Worm (Caenorhabditis elegans) whole organism, young adult: ENCODE measurements around the gene ncx-6.

Experiments
- B0336.3 ChIP-seq: fragments of 200-800 bp; sonication (Bioruptor generic); IDR thresholded peaks from 2 replicates; pipeline ENCODE4 v1.3.6; 2022; ENCODE audit warnings: missing genetic modification characterization, missing compliant biosample characterization
- C06A6.2 ChIP-seq: fragments of 200-800 bp; sonication (Bioruptor generic); conservative IDR thresholded peaks from 2 replicates; pipeline ENCODE4 v1.3.6; 2022; ENCODE audit warnings: missing genetic modification characterization, missing compliant biosample characterization
- D2030.7 ChIP-seq: fragments of 200-800 bp; sonication (Bioruptor generic); IDR thresholded peaks from 2 replicates; pipeline ENCODE4 v1.3.6; 2022; ENCODE audit warnings: missing genetic modification reagents, missing genetic modification characterization, missing compliant biosample characterization
- F37B4.10 ChIP-seq: fragments of 200-800 bp; sonication (Bioruptor generic); IDR thresholded peaks from 2 replicates; pipeline ENCODE4 v1.3.6; 2022; ENCODE audit warnings: missing genetic modification characterization, missing compliant biosample characterization
- F57C9.4 ChIP-seq: sonication (generic microtip); optimal IDR thresholded peaks from 2 replicates; lab custom pipeline; 2017; ENCODE audit warnings: mild to moderate bottlenecking, missing genetic modification characterization, missing compliant biosample characterization
- Y53G8AR.9 ChIP-seq: fragments of 200-800 bp; sonication (Bioruptor generic); conservative IDR thresholded peaks from 2 replicates; pipeline ENCODE4 v1.3.6; 2022; ENCODE audit warnings: missing genetic modification reagents, missing genetic modification characterization, missing compliant biosample characterization
- Y56A3A.18 ChIP-seq: fragments of 200-800 bp; sonication (Bioruptor generic); IDR thresholded peaks from 2 replicates; pipeline ENCODE4 v1.3.6; 2022; ENCODE audit warnings: missing genetic modification reagents, missing genetic modification characterization, missing compliant biosample characterization
- Y79H2A.3 ChIP-seq: fragments of 200-800 bp; sonication (Bioruptor generic); conservative IDR thresholded peaks from 2 replicates; pipeline ENCODE4 v1.3.6; 2022; ENCODE audit warnings: missing genetic modification reagents, missing genetic modification characterization, missing compliant biosample characterization
- Y95B8A.8 ChIP-seq: fragments of 200-800 bp; sonication (Bioruptor generic); IDR thresholded peaks from 2 replicates; pipeline ENCODE4 v1.3.6; 2022; ENCODE audit warnings: missing genetic modification reagents, missing genetic modification characterization, missing compliant biosample characterization
- ZK185.1 ChIP-seq: sonication (generic microtip); optimal IDR thresholded peaks from 2 replicates; lab custom pipeline; 2016; ENCODE audit warnings: mild to moderate bottlenecking, missing genetic modification characterization, missing compliant biosample characterization; ENCODE audit not compliant: poor library complexity, severe bottlenecking
- cebp-2 ChIP-seq: fragments of 200-800 bp; sonication (Bioruptor generic); IDR thresholded peaks from 2 replicates; pipeline ENCODE4 v1.3.6; 2022; ENCODE audit warnings: missing genetic modification characterization, missing compliant biosample characterization
- ceh-100 ChIP-seq: fragments of 200-800 bp; sonication (Bioruptor generic); IDR thresholded peaks from 2 replicates; pipeline ENCODE4 v1.3.6; 2022; ENCODE audit warnings: missing genetic modification reagents, missing genetic modification characterization, missing compliant biosample characterization
- ceh-40 ChIP-seq: fragments of 200-800 bp; sonication (Bioruptor generic); IDR thresholded peaks from 2 replicates; pipeline ENCODE4 v1.3.6; 2022; ENCODE audit warnings: missing genetic modification characterization, missing compliant biosample characterization
- ceh-79 ChIP-seq: sonication (generic microtip); optimal IDR thresholded peaks from 2 replicates; lab custom pipeline; 2017; ENCODE audit warnings: mild to moderate bottlenecking, missing genetic modification characterization, missing compliant biosample characterization
- ceh-91 ChIP-seq: fragments of 200-800 bp; sonication (Bioruptor generic); IDR thresholded peaks from 2 replicates; pipeline ENCODE4 v1.3.6; 2022; ENCODE audit warnings: missing genetic modification reagents, missing genetic modification characterization, missing compliant biosample characterization
- dox-1 ChIP-seq: fragments of 200-800 bp; sonication (Bioruptor generic); IDR thresholded peaks from 2 replicates; pipeline ENCODE4 v1.3.6; 2022; ENCODE audit warnings: missing genetic modification reagents, missing genetic modification characterization, missing compliant biosample characterization
- dpl-1 ChIP-seq: fragments of 150-350 bp; optimal IDR thresholded peaks from 2 replicates; lab custom pipeline; 2014; ENCODE audit warnings: missing biosample characterization, missing genetic modification reagents, missing genetic modification characterization
- efl-1 ChIP-seq: fragments of 150-350 bp; optimal IDR thresholded peaks from 2 replicates; lab custom pipeline; 2014; ENCODE audit warnings: missing biosample characterization, missing genetic modification reagents, missing genetic modification characterization
- egrh-3 ChIP-seq: fragments of 200-800 bp; sonication (Bioruptor generic); IDR thresholded peaks from 2 replicates; pipeline ENCODE4 v1.3.6; 2022; ENCODE audit warnings: missing genetic modification reagents, missing genetic modification characterization, missing compliant biosample characterization
- fkh-3 ChIP-seq: sonication (generic microtip); optimal IDR thresholded peaks from 2 replicates; lab custom pipeline; 2016; ENCODE audit warnings: mild to moderate bottlenecking, missing genetic modification characterization, missing compliant biosample characterization
- hmg-1.2 ChIP-seq: fragments of 200-800 bp; sonication (Bioruptor generic); IDR thresholded peaks from 2 replicates; pipeline ENCODE4 v1.3.6; 2022; ENCODE audit warnings: missing genetic modification reagents, missing genetic modification characterization, missing compliant biosample characterization
- hrde-1 ChIP-seq: sonication (generic microtip); optimal IDR thresholded peaks from 2 replicates; lab custom pipeline; 2016; ENCODE audit warnings: missing genetic modification characterization, mild to moderate bottlenecking, missing compliant biosample characterization, moderate library complexity, missing genotype, missing genetic modification reagents, borderline replicate concordance
- hsf-1 ChIP-seq: fragments of 200-800 bp; sonication (Bioruptor generic); IDR thresholded peaks from 2 replicates; pipeline ENCODE4 v1.3.6; 2022; ENCODE audit warnings: missing genetic modification reagents, missing genetic modification characterization, missing compliant biosample characterization
- let-607 ChIP-seq, 2 experiments: fragments of 200-800 bp in 1 of 2; sonication (Bioruptor generic) in 1 of 2; sonication (generic microtip) in 1 of 2; optimal IDR thresholded peaks; 2 replicates each; lab custom pipeline; 2016 to 2018; ENCODE audit warnings: mild to moderate bottlenecking in 2 of 2, missing compliant biosample characterization in 2 of 2, missing genetic modification characterization in 2 of 2, moderate library complexity in 2 of 2, missing genotype in 1 of 2
- lin-26 ChIP-seq: fragments of 200-800 bp; sonication (Bioruptor generic); IDR thresholded peaks from 2 replicates; pipeline ENCODE4 v1.3.6; 2022; ENCODE audit warnings: missing genetic modification reagents, missing genetic modification characterization, missing compliant biosample characterization
- lin-35 ChIP-seq, 3 experiments: fragments of 150-350 bp in 2 of 3; sonication (generic microtip) in 1 of 3; optimal IDR thresholded peaks; 2 replicates each; lab custom pipeline; 2014 to 2018; ENCODE audit warnings: missing biosample characterization in 3 of 3, missing genetic modification characterization in 3 of 3, missing genetic modification reagents in 3 of 3
- lin-40 ChIP-seq: sonication (generic microtip); optimal IDR thresholded peaks from 2 replicates; lab custom pipeline; 2016; ENCODE audit warnings: missing genetic modification characterization, mild to moderate bottlenecking, missing compliant biosample characterization, missing genotype, missing genetic modification reagents
- madf-3 ChIP-seq: fragments of 200-800 bp; sonication (Bioruptor generic); IDR thresholded peaks from 2 replicates; pipeline ENCODE4 v1.3.6; 2022; ENCODE audit warnings: missing genetic modification reagents, missing genetic modification characterization, missing compliant biosample characterization
- madf-6 ChIP-seq: fragments of 200-800 bp; sonication (Bioruptor generic); IDR thresholded peaks from 2 replicates; pipeline ENCODE4 v1.3.6; 2022; ENCODE audit warnings: missing genetic modification reagents, missing genetic modification characterization, missing compliant biosample characterization
- madf-8 ChIP-seq: fragments of 200-800 bp; sonication (Bioruptor generic); conservative IDR thresholded peaks from 2 replicates; pipeline ENCODE4 v1.3.6; 2022; ENCODE audit warnings: missing genetic modification reagents, missing genetic modification characterization, missing compliant biosample characterization
- nfya-2 ChIP-seq: fragments of 200-800 bp; sonication (Bioruptor generic); IDR thresholded peaks from 2 replicates; pipeline ENCODE4 v1.3.6; 2022; ENCODE audit warnings: missing genetic modification reagents, missing genetic modification characterization, missing compliant biosample characterization
- nhr-80 ChIP-seq: sonication (generic microtip); optimal IDR thresholded peaks from 2 replicates; lab custom pipeline; 2016; ENCODE audit warnings: missing genetic modification characterization, missing compliant biosample characterization
- sdz-38 ChIP-seq: sonication (generic microtip); optimal IDR thresholded peaks from 2 replicates; lab custom pipeline; 2016; ENCODE audit warnings: missing genotype, missing genetic modification characterization, missing compliant biosample characterization
- snpc-1.3 ChIP-seq: sonication (generic microtip); optimal IDR thresholded peaks from 2 replicates; lab custom pipeline; 2017; ENCODE audit warnings: missing genetic modification characterization, mild to moderate bottlenecking, missing compliant biosample characterization, antibody characterized with exemption, moderate library complexity, missing genotype, missing genetic modification reagents; ENCODE audit not compliant: insufficient read depth
- snpc-3.4 ChIP-seq: sonication (generic microtip); optimal IDR thresholded peaks from 2 replicates; lab custom pipeline; 2017; ENCODE audit warnings: missing genetic modification characterization, mild to moderate bottlenecking, missing compliant biosample characterization, antibody characterized with exemption, moderate library complexity, missing genotype, missing genetic modification reagents
- snpc-4 ChIP-seq, 5 experiments: fragments of 150-350 bp in 1 of 5; sonication (generic microtip) in 4 of 5; optimal IDR thresholded peaks; 2 replicates each; lab custom pipeline; 2014 to 2018; ENCODE audit warnings: missing genetic modification characterization in 5 of 5, missing biosample characterization in 3 of 5, antibody characterized with exemption in 2 of 5, mild to moderate bottlenecking in 2 of 5, missing compliant biosample characterization in 2 of 5, missing genotype in 2 of 5, moderate library complexity in 2 of 5, missing genetic modification reagents in 1 of 5
- somi-1 ChIP-seq: fragments of 200-800 bp; sonication (Bioruptor generic); optimal IDR thresholded peaks from 2 replicates; lab custom pipeline; 2018; ENCODE audit warnings: mild to moderate bottlenecking, missing genetic modification characterization, missing compliant biosample characterization
- tbp1 ChIP-seq: fragments of 200-800 bp; sonication (Bioruptor generic); optimal IDR thresholded peaks from 2 replicates; lab custom pipeline; 2018; ENCODE audit warnings: mild to moderate bottlenecking, missing genetic modification characterization, missing compliant biosample characterization
- xnd-1 ChIP-seq: sonication (generic microtip); optimal IDR thresholded peaks from 2 replicates; lab custom pipeline; 2016; ENCODE audit warnings: missing genotype, missing genetic modification reagents, missing genetic modification characterization, missing compliant biosample characterization
- zim-3 ChIP-seq: sonication (generic microtip); optimal IDR thresholded peaks from 2 replicates; lab custom pipeline; 2017; ENCODE audit warnings: mild to moderate bottlenecking, missing genetic modification characterization, moderate library complexity, missing compliant biosample characterization
- ztf-18 ChIP-seq: sonication (generic microtip); optimal IDR thresholded peaks from 2 replicates; lab custom pipeline; 2016; ENCODE audit warnings: missing genotype, mild to moderate bottlenecking, missing genetic modification characterization, missing compliant biosample characterization
- ztf-25 ChIP-seq: fragments of 200-800 bp; sonication (Bioruptor generic); IDR thresholded peaks from 2 replicates; pipeline ENCODE4 v1.3.6; 2022; ENCODE audit warnings: missing genetic modification reagents, missing genetic modification characterization, missing compliant biosample characterization

ncx-6 gene

ce11 chrIII:9762093-9762748 is 48.5 kb upstream of the ncx-6 start, which contains the start of gene gcc-2 (continued):
- no peak for TF ChIP-seq zim-3 (tag; lab: Kevin White, UChicago)
- no peak for TF ChIP-seq C06A6.2 (GFP tag; lab: Robert Waterston, UW)
- no peak for TF ChIP-seq hmg-1.2 (GFP tag; lab: Robert Waterston, UW)
- TF ChIP-seq sdz-38 (tag; lab: Kevin White, UChicago), result no peak
- no peak for TF ChIP-seq F57C9.4
- no peak for TF ChIP-seq ZK185.1 (tag; lab: Kevin White, UChicago)
- TF ChIP-seq fkh-3 (tag; lab: Kevin White, UChicago), result no peak

ce11 chrIII:9760184-9760583 is 46.4 kb upstream of the ncx-6 start:
- 0 out of 2 replicates have a peak, but pooled peaks have one; percentile 18 for TF ChIP-seq Y53G8AR.9 (GFP tag; lab: Robert Waterston, UW)
- TF ChIP-seq ztf-18 (tag; lab: Kevin White, UChicago), result no peak
- TF ChIP-seq B0336.3 (GFP tag; lab: Robert Waterston, UW), result peak; percentile 51; the same call in 1 of the 2 replicates
- no peak for TF ChIP-seq let-607 (tag; optimal IDR thresholded peaks at IDR 0.05; lab: Kevin White, UChicago)
- peak; percentile 15; the same call in 1 of the 2 replicates for TF ChIP-seq hmg-1.2 (GFP tag; lab: Robert Waterston, UW)
- TF ChIP-seq dpl-1, result no peak
- no peak for TF ChIP-seq Y56A3A.18 (GFP tag; lab: Robert Waterston, UW)
- TF ChIP-seq lin-26 (GFP tag; lab: Robert Waterston, UW), result peak; percentile 38; the same call in 1 of the 2 replicates
- TF ChIP-seq hrde-1, result peak; percentile 75
- no peak for TF ChIP-seq nfya-2
- TF ChIP-seq nhr-80, result no peak
- TF ChIP-seq ztf-25 (GFP tag; lab: Robert Waterston, UW), result 0 out of 2 replicates have a peak, but pooled peaks have one; percentile 36
- no peak for TF ChIP-seq egrh-3
- peak; percentile 47 for TF ChIP-seq ceh-79 (tag; lab: Kevin White, UChicago)
- peak; percentile 49 for TF ChIP-seq madf-6
- TF ChIP-seq somi-1 (GFP tag; lab: Kevin White, UChicago), result no peak
- no peak for TF ChIP-seq F37B4.10 (GFP tag; lab: Robert Waterston, UW)
- TF ChIP-seq Y79H2A.3 (GFP tag; lab: Robert Waterston, UW), result no peak
- TF ChIP-seq Y95B8A.8 (GFP tag; lab: Robert Waterston, UW), result peak; percentile 35; the same call in 1 of the 2 replicates
- 0 out of 2 replicates have a peak, but pooled peaks have one; percentile 58 for TF ChIP-seq hsf-1 (GFP tag; lab: Robert Waterston, UW)
- TF ChIP-seq cebp-2 (GFP tag; lab: Robert Waterston, UW), result 0 out of 2 replicates have a peak, but pooled peaks have one; percentile 21
- TF ChIP-seq madf-8 (GFP tag; lab: Robert Waterston, UW), result 0 out of 2 replicates have a peak, but pooled peaks have one; percentile 23
- TF ChIP-seq xnd-1 (tag; lab: Kevin White, UChicago), result no peak
- peak; percentile 44; the same call in 1 of the 2 replicates for TF ChIP-seq madf-3 (GFP tag; lab: Robert Waterston, UW)
- peak; percentile 46; the same call in 1 of the 2 replicates for TF ChIP-seq ceh-100 (GFP tag; lab: Robert Waterston, UW)

ce11 chrIII:9758848-9759247 is 45.1 kb upstream of the ncx-6 start, which contains the start of gene rmd-1:
Gene rmd-1 (plus strand): TSS chrIII:9759094.
- TF ChIP-seq ceh-40 (no peak), lin-26 (GFP tag; lab: Robert Waterston, UW) (no peak), tbp1 (GFP tag; lab: Kevin White, UChicago) (peak; percentile 1), dpl-1 (peak; percentile 79), snpc-1.3 (tag; lab: Kevin White, UChicago) (peak; percentile 29), snpc-4 (GFP tag; optimal IDR thresholded peaks at IDR 0.05; lab: Kevin White, UChicago) (no peak), snpc-4 (tag; optimal IDR thresholded peaks at IDR 0.05; lab: Kevin White, UChicago) (no peak), dox-1 (GFP tag; lab: Robert Waterston, UW) (peak; percentile 41), xnd-1 (tag; lab: Kevin White, UChicago) (peak; percentile 82), madf-3 (GFP tag; lab: Robert Waterston, UW) (peak; percentile 8; the same call in 1 of the 2 replicates), hmg-1.2 (GFP tag; lab: Robert Waterston, UW) (peak; percentile 17; the same call in 1 of the 2 replicates), lin-35 (GFP tag; optimal IDR thresholded peaks at IDR 0.05; lab: Kevin White, UChicago) (peak in 2 of 3 experiments; percentile 2 to 13), efl-1 (peak; percentile 94), nhr-80 (no peak), hsf-1 (GFP tag; lab: Robert Waterston, UW) (peak; percentile 94), snpc-3.4 (tag; lab: Kevin White, UChicago) (peak; percentile 71), nfya-2 (no peak), ceh-91 (peak; percentile 52; the same call in 1 of the 2 replicates), D2030.7 (GFP tag; lab: Robert Waterston, UW) (peak; percentile 57; the same call in 1 of the 2 replicates), lin-40 (no peak)
